Worm (Caenorhabditis elegans) whole organism, young adult: Measurements from ENCODE around the gene F09E10.5.

Experiments used
- him-1 ChIP-seq: sonication (generic microtip); optimal IDR thresholded peaks from 2 replicates; lab custom pipeline; 2016; ENCODE audit warnings: missing genotype, missing genetic modification reagents, missing genetic modification characterization, missing compliant biosample characterization
- tbx-9 ChIP-seq: sonication (generic microtip); optimal IDR thresholded peaks from 2 replicates; lab custom pipeline; 2016; ENCODE audit warnings: borderline replicate concordance, missing genetic modification characterization, inconsistent platforms, missing compliant biosample characterization
- unc-62 ChIP-seq: fragments of 150-350 bp; optimal IDR thresholded peaks from 2 replicates; lab custom pipeline; 2014; ENCODE audit warnings: missing biosample characterization, missing genetic modification reagents, missing genetic modification characterization

ce11 chrX:1471232-1471631 lies 22.9 kb downstream of the F09E10.5 start:
- TF ChIP-seq him-1 (tag; lab: Kevin White, UChicago) (no peak), tbx-9 (tag; lab: Kevin White, UChicago) (no peak), unc-62 (GFP tag; lab: Kevin White, UChicago) (no peak)
